Worm (Caenorhabditis elegans): ENCODE data around the gene C56C10.7.

- TF ChIP-seq ztf-11 (tag; optimal IDR thresholded peaks at IDR 0.05) = no peak
- no peak for TF ChIP-seq lsy-2 (tag; optimal IDR thresholded peaks at IDR 0.05)
- TF ChIP-seq pha-4 (tag; optimal IDR thresholded peaks at IDR 0.05) = no peak
- TF ChIP-seq blmp-1 (tag; optimal IDR thresholded peaks at IDR 0.05) = no peak
- no peak for TF ChIP-seq tbx-8 (GFP tag; optimal IDR thresholded peaks at IDR 0.05)
- TF ChIP-seq sptf-1 (tag; optimal IDR thresholded peaks at IDR 0.05) = no peak
- no peak for TF ChIP-seq elt-1 (tag; optimal IDR thresholded peaks at IDR 0.05; ENCODE audit: borderline replicate concordance, insufficient read depth)
- no peak for TF ChIP-seq unc-39 (tag; optimal IDR thresholded peaks at IDR 0.05)
- TF ChIP-seq ceh-39 (tag; optimal IDR thresholded peaks at IDR 0.05) = no peak
- TF ChIP-seq mep-1 (tag; optimal IDR thresholded peaks at IDR 0.05) = no peak
- no peak for TF ChIP-seq zip-8 (tag; optimal IDR thresholded peaks at IDR 0.05)
Observed at ce11 chrII:6631995-6632394, 44.6 kb upstream of the C56C10.7 start.

Measured in whole organism, mixed stage, embryonic.